Fruit fly (Drosophila melanogaster) whole organism, embryonic: ENCODE measurements around the gene ClpX.

Source experiments
- Abd-B ChIP-seq: fragments of 200-800 bp; sonication (Bioruptor generic); optimal IDR thresholded peaks from 2 replicates; lab custom pipeline; 2018; ENCODE audit warnings: missing biosample characterization, mild to moderate bottlenecking, missing genetic modification characterization, moderate library complexity
- Ada2b ChIP-seq: fragments of 200-800 bp; sonication (Bioruptor generic); IDR thresholded peaks from 2 replicates; pipeline ENCODE4 v1.3.6; 2022; ENCODE audit warnings: missing biosample characterization, missing genetic modification characterization
- Antp ChIP-seq: fragments of 200-800 bp; sonication (Bioruptor generic); optimal IDR thresholded peaks from 3 replicates; lab custom pipeline; 2016; ENCODE audit warnings: missing biosample characterization, missing genetic modification characterization
- CG10431 ChIP-seq: fragments of 200-800 bp; sonication (Bioruptor generic); optimal IDR thresholded peaks from 3 replicates; lab custom pipeline; 2018; ENCODE audit warnings: missing biosample characterization, mild to moderate bottlenecking, missing genetic modification characterization
- CG12104 ChIP-seq: fragments of 200-800 bp; sonication (Bioruptor generic); optimal IDR thresholded peaks from 3 replicates; lab custom pipeline; 2016; ENCODE audit warnings: missing biosample characterization, missing genetic modification characterization
- CG12744 ChIP-seq: fragments of 200-800 bp; sonication (Bioruptor generic); optimal IDR thresholded peaks from 2 replicates; lab custom pipeline; 2016; ENCODE audit warnings: missing biosample characterization, missing genetic modification characterization
- CG12769 ChIP-seq: fragments of 200-800 bp; sonication (Bioruptor generic); optimal IDR thresholded peaks from 2 replicates; lab custom pipeline; 2019; ENCODE audit warnings: missing biosample characterization, mild to moderate bottlenecking, missing genetic modification characterization, moderate library complexity
- CG14710 ChIP-seq: fragments of 200-800 bp; sonication (Bioruptor generic); optimal IDR thresholded peaks from 3 replicates; lab custom pipeline; 2019; ENCODE audit warnings: missing biosample characterization, mild to moderate bottlenecking, missing genetic modification characterization, moderate library complexity
- CG15011 ChIP-seq: fragments of 200-800 bp; sonication (Bioruptor generic); optimal IDR thresholded peaks from 3 replicates; lab custom pipeline; 2018; ENCODE audit warnings: missing biosample characterization, mild to moderate bottlenecking, missing genetic modification characterization
- CG15073 ChIP-seq: fragments of 200-800 bp; sonication (Bioruptor generic); optimal IDR thresholded peaks from 2 replicates; lab custom pipeline; 2016; ENCODE audit warnings: missing biosample characterization, missing genetic modification characterization
- CG15696 ChIP-seq: fragments of 200-800 bp; sonication (Bioruptor generic); optimal IDR thresholded peaks from 2 replicates; lab custom pipeline; 2019; ENCODE audit warnings: missing biosample characterization, mild to moderate bottlenecking, missing genetic modification characterization, moderate library complexity
- CG1792 ChIP-seq: fragments of 200-800 bp; sonication (Bioruptor generic); optimal IDR thresholded peaks from 2 replicates; lab custom pipeline; 2016; ENCODE audit warnings: missing biosample characterization, missing genetic modification characterization
- CG2199 ChIP-seq: fragments of 200-800 bp; sonication (Bioruptor generic); IDR thresholded peaks from 3 replicates; pipeline ENCODE4 v1.3.6; 2022; ENCODE audit warnings: missing biosample characterization, missing genetic modification characterization
- CG30020 ChIP-seq: fragments of 200-800 bp; optimal IDR thresholded peaks from 2 replicates; lab custom pipeline; 2019; ENCODE audit warnings: missing biosample characterization, mild to moderate bottlenecking, missing genetic modification characterization, moderate library complexity
- CG3281 ChIP-seq: fragments of 200-800 bp; sonication (Bioruptor generic); optimal IDR thresholded peaks from 3 replicates; lab custom pipeline; 2017; ENCODE audit warnings: missing biosample characterization, mild to moderate bottlenecking, missing genetic modification characterization
- CG33557 ChIP-seq: fragments of 200-800 bp; sonication (Bioruptor generic); optimal IDR thresholded peaks from 2 replicates; lab custom pipeline; 2019; ENCODE audit warnings: missing biosample characterization, mild to moderate bottlenecking, missing genetic modification characterization, moderate library complexity
- CG4617 ChIP-seq: fragments of 200-800 bp; sonication (Bioruptor generic); optimal IDR thresholded peaks from 3 replicates; lab custom pipeline; 2016; ENCODE audit warnings: missing biosample characterization, missing genetic modification characterization, borderline replicate concordance
- CG7372 ChIP-seq: fragments of 200-800 bp; sonication (Bioruptor generic); IDR thresholded peaks from 2 replicates; pipeline ENCODE4 v1.3.6; 2022; ENCODE audit warnings: missing biosample characterization, missing genetic modification characterization
- CG9215 ChIP-seq: fragments of 200-800 bp; sonication (Bioruptor generic); IDR thresholded peaks from 2 replicates; pipeline ENCODE4 v1.3.6; 2022; ENCODE audit warnings: missing biosample characterization, missing genetic modification characterization
- CG9727 ChIP-seq: fragments of 200-800 bp; sonication (Bioruptor generic); optimal IDR thresholded peaks from 3 replicates; lab custom pipeline; 2017; ENCODE audit warnings: missing biosample characterization, mild to moderate bottlenecking, missing genetic modification characterization
- CG9876 ChIP-seq: fragments of 200-800 bp; sonication (Bioruptor generic); optimal IDR thresholded peaks from 2 replicates; lab custom pipeline; 2016; ENCODE audit warnings: missing biosample characterization, missing genetic modification characterization
- CHES-1-like ChIP-seq: fragments of 200-800 bp; sonication (Bioruptor generic); optimal IDR thresholded peaks from 2 replicates; lab custom pipeline; 2016; ENCODE audit warnings: missing biosample characterization, missing genetic modification characterization
- Doc2 ChIP-seq: fragments of 200-800 bp; sonication (Bioruptor generic); IDR thresholded peaks from 2 replicates; pipeline ENCODE4 v1.3.6; 2022; ENCODE audit warnings: missing biosample characterization, missing genetic modification characterization
- Gsc ChIP-seq: fragments of 200-800 bp; sonication (Bioruptor generic); IDR thresholded peaks from 2 replicates; pipeline ENCODE4 v1.3.6; 2022; ENCODE audit warnings: missing biosample characterization, missing genetic modification characterization
- Hr78 ChIP-seq, 2 experiments: fragments of 200-800 bp in 1 of 2; fragments of >200 bp in 1 of 2; sonication (Bioruptor generic) in 1 of 2; optimal IDR thresholded peaks; 2 replicates each; lab custom pipeline; 2017 to 2019; ENCODE audit warnings: missing biosample characterization in 2 of 2, missing genetic modification characterization in 2 of 2, mild to moderate bottlenecking in 1 of 2, moderate library complexity in 1 of 2
- Lim3 ChIP-seq: fragments of 200-800 bp; sonication (Bioruptor generic); IDR thresholded peaks from 2 replicates; pipeline ENCODE4 v1.3.6; 2022; ENCODE audit warnings: missing biosample characterization, missing genetic modification characterization
- Mad ChIP-seq: fragments of 200-800 bp; sonication (Bioruptor generic); optimal IDR thresholded peaks from 2 replicates; lab custom pipeline; 2016; ENCODE audit warnings: missing biosample characterization, missing genetic modification characterization
- Mes4 ChIP-seq: fragments of 200-800 bp; sonication (Bioruptor generic); optimal IDR thresholded peaks from 2 replicates; lab custom pipeline; 2016; ENCODE audit warnings: missing biosample characterization, missing genetic modification characterization
- NK7.1 ChIP-seq: fragments of 200-800 bp; sonication (Bioruptor generic); optimal IDR thresholded peaks from 3 replicates; lab custom pipeline; 2016; ENCODE audit warnings: missing biosample characterization, missing genetic modification characterization
- Ptx1 ChIP-seq: fragments of 200-800 bp; sonication (Bioruptor generic); IDR thresholded peaks from 2 replicates; pipeline ENCODE4 v1.3.6; 2022; ENCODE audit warnings: missing biosample characterization, missing genetic modification characterization
- Spps ChIP-seq: fragments of 200-800 bp; sonication (Bioruptor generic); optimal IDR thresholded peaks from 2 replicates; lab custom pipeline; 2018; ENCODE audit warnings: missing biosample characterization, mild to moderate bottlenecking, missing genetic modification characterization
- Taf1 ChIP-seq: fragments of 200-800 bp; sonication (Bioruptor generic); IDR thresholded peaks from 2 replicates; pipeline ENCODE4 v1.3.6; 2022; ENCODE audit warnings: missing biosample characterization, missing genetic modification characterization
- Trl ChIP-seq, 3 experiments: fragments of >200 bp in 2 of 3; fragments of 200-800 bp in 1 of 3; sonication (Bioruptor generic) in 1 of 3; optimal IDR thresholded peaks; 2 replicates in 1 of 3; 3 replicates in 2 of 3; lab custom pipeline; 2016 to 2017; ENCODE audit warnings: missing biosample characterization in 1 of 3, missing genetic modification characterization in 1 of 3
- bowl ChIP-seq: fragments of 200-800 bp; sonication (Bioruptor generic); IDR thresholded peaks from 2 replicates; pipeline ENCODE4 v1.3.6; 2022; ENCODE audit warnings: missing biosample characterization, missing genetic modification characterization
- bsh ChIP-seq, 2 experiments: fragments of 200-800 bp; sonication (Bioruptor generic); optimal IDR thresholded peaks; 2 replicates each; lab custom pipeline; 2017 to 2018; ENCODE audit warnings: mild to moderate bottlenecking in 2 of 2, missing biosample characterization in 2 of 2, missing genetic modification characterization in 2 of 2, moderate library complexity in 1 of 2
- caup ChIP-seq: fragments of 200-800 bp; sonication (Bioruptor generic); optimal IDR thresholded peaks from 3 replicates; lab custom pipeline; 2017; ENCODE audit warnings: missing biosample characterization, mild to moderate bottlenecking, missing genetic modification characterization, moderate library complexity; ENCODE audit not compliant: severe bottlenecking
- emc ChIP-seq: fragments of 200-800 bp; sonication (Bioruptor generic); optimal IDR thresholded peaks from 2 replicates; lab custom pipeline; 2016; ENCODE audit warnings: missing biosample characterization, missing genetic modification characterization
- exex ChIP-seq: fragments of 200-800 bp; sonication (Bioruptor generic); optimal IDR thresholded peaks from 4 replicates; lab custom pipeline; 2018; ENCODE audit warnings: missing biosample characterization, mild to moderate bottlenecking, missing genetic modification characterization, moderate library complexity
- gsb ChIP-seq: fragments of 200-800 bp; sonication (Bioruptor generic); IDR thresholded peaks from 2 replicates; pipeline ENCODE4 v1.3.6; 2022; ENCODE audit warnings: missing biosample characterization, missing genetic modification characterization
- gsb-n ChIP-seq: fragments of 200-800 bp; sonication (Bioruptor generic); optimal IDR thresholded peaks from 3 replicates; lab custom pipeline; 2018; ENCODE audit warnings: missing biosample characterization, mild to moderate bottlenecking, missing genetic modification characterization
- hth ChIP-seq: fragments of >200 bp; optimal IDR thresholded peaks from 2 replicates; lab custom pipeline; 2017; ENCODE audit warnings: inconsistent platforms
- lbe ChIP-seq: fragments of 200-800 bp; sonication (Bioruptor generic); optimal IDR thresholded peaks from 2 replicates; lab custom pipeline; 2016; ENCODE audit warnings: missing biosample characterization, mild to moderate bottlenecking, missing genetic modification characterization
- oc ChIP-seq: fragments of 200-800 bp; sonication (Bioruptor generic); optimal IDR thresholded peaks from 2 replicates; lab custom pipeline; 2018; ENCODE audit warnings: missing biosample characterization, mild to moderate bottlenecking, missing genetic modification characterization, moderate library complexity
- peb ChIP-seq: fragments of 200-800 bp; sonication (Bioruptor generic); IDR thresholded peaks from 2 replicates; pipeline ENCODE4 v1.3.6; 2022; ENCODE audit warnings: missing biosample characterization, missing genetic modification characterization
- phol ChIP-seq: fragments of 200-800 bp; sonication (Bioruptor generic); optimal IDR thresholded peaks from 3 replicates; lab custom pipeline; 2018; ENCODE audit warnings: missing biosample characterization, mild to moderate bottlenecking, missing genetic modification characterization, moderate library complexity
- pita ChIP-seq: fragments of 200-800 bp; sonication (Bioruptor generic); optimal IDR thresholded peaks from 2 replicates; lab custom pipeline; 2017; ENCODE audit warnings: missing biosample characterization, mild to moderate bottlenecking, missing genetic modification characterization
- so ChIP-seq: fragments of 200-800 bp; sonication (Bioruptor generic); IDR thresholded peaks from 3 replicates; pipeline ENCODE4 v1.3.6; 2022; ENCODE audit warnings: missing biosample characterization, missing genetic modification characterization
- sqz ChIP-seq: fragments of 200-800 bp; sonication (Bioruptor generic); optimal IDR thresholded peaks from 3 replicates; lab custom pipeline; 2018; ENCODE audit warnings: missing biosample characterization, mild to moderate bottlenecking, missing genetic modification characterization
- stwl ChIP-seq: fragments of 200-800 bp; sonication (Bioruptor generic); optimal IDR thresholded peaks from 3 replicates; lab custom pipeline; 2018; ENCODE audit warnings: missing biosample characterization, mild to moderate bottlenecking, missing genetic modification characterization, moderate library complexity
- wor ChIP-seq: fragments of 200-800 bp; sonication (Bioruptor generic); IDR thresholded peaks from 2 replicates; pipeline ENCODE4 v1.3.6; 2022; ENCODE audit warnings: missing biosample characterization, missing genetic modification characterization

The ClpX gene

DNA sequence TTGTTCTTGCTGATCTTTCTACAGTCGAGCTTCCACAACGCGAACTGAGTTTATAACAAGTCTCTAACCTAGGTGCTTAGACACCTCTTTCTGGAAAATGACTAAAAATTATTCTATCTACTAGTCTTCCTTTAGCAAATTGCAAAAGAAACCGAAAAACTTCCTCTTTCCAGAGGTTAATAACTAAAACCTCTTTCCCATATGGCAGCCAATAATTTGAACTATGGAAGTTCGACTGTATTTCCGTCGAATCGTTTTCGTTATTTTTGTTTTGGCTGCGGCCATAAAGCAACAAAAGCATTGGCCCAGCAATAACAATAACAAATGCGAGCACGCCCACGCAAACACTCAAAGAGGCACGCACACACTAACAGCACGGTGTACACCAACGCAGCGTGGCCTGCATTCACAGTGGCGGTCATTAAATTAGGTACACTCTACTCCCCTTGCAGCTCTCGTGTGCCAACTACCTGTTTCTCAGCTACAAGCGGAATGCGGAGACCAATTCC is 23.0 kb downstream of the ClpX start (continued):
- TF ChIP-seq CG2199 (0 out of 3 replicates have a peak, but pooled peaks have one; percentile 52), exex (tag; lab: Kevin White, UChicago) (peak; percentile 44), Doc2 (GFP tag; lab: Robert Waterston, UW) (no peak), Mad (GFP tag; lab: Kevin White, UChicago) (no peak), wor (GFP tag; lab: Robert Waterston, UW) (no peak), CG14710 (peak; percentile 28), bowl (GFP tag; lab: Robert Waterston, UW) (no peak), CG1792 (no peak), CG9727 (GFP tag; lab: Kevin White, UChicago) (peak; percentile 47), CG4617 (GFP tag; lab: Kevin White, UChicago) (no peak), gsb (GFP tag; lab: Robert Waterston, UW) (no peak), CG12769 (tag; lab: Kevin White, UChicago) (peak; percentile 28), caup (peak; percentile 46), CG15073 (GFP tag; lab: Kevin White, UChicago) (peak; percentile 96), CG12744 (GFP tag; lab: Kevin White, UChicago) (no peak), Hr78 (GFP tag; optimal IDR thresholded peaks at IDR 0.05; lab: Kevin White, UChicago) (peak in 1 of 2 experiments; percentile 26), stwl (no peak), CG9876 (GFP tag; lab: Kevin White, UChicago) (no peak), CG7372 (peak; percentile 55; the same call in 1 of the 2 replicates), lbe (GFP tag; lab: Kevin White, UChicago) (peak; percentile 47), CG3281 (GFP tag; lab: Kevin White, UChicago) (peak; percentile 51), CG33557 (GFP tag; lab: Kevin White, UChicago) (no peak), NK7.1 (GFP tag; lab: Kevin White, UChicago) (no peak), sqz (GFP tag; lab: Kevin White, UChicago) (peak; percentile 59), Gsc (GFP tag; lab: Robert Waterston, UW) (no peak), Lim3 (no peak), CHES-1-like (peak; percentile 61), Abd-B (GFP tag; lab: Kevin White, UChicago) (peak; percentile 40), Mes4 (no peak), hth (lab: Kevin White, UChicago) (no peak), CG15011 (GFP tag; lab: Kevin White, UChicago) (peak; percentile 20), peb (GFP tag; lab: Robert Waterston, UW) (no peak), CG12104 (GFP tag; lab: Kevin White, UChicago) (peak; percentile 36), so (GFP tag; lab: Robert Waterston, UW) (0 out of 3 replicates have a peak, but pooled peaks have one; percentile 37), Antp (no peak), Taf1 (GFP tag; lab: Robert Waterston, UW) (no peak), Ada2b (GFP tag; lab: Robert Waterston, UW) (peak; percentile 27; the same call in 1 of the 2 replicates), Trl (optimal IDR thresholded peaks at IDR 0.05; lab: Kevin White, UChicago) (no peak), Trl (GFP tag; optimal IDR thresholded peaks at IDR 0.05; lab: Kevin White, UChicago) (peak; percentile 49), bsh (GFP tag; optimal IDR thresholded peaks at IDR 0.05; lab: Kevin White, UChicago) (peak in 1 of 2 experiments; percentile 59), Ptx1 (GFP tag; lab: Robert Waterston, UW) (peak; percentile 55), oc (tag; lab: Kevin White, UChicago) (peak; percentile 21), Spps (tag; lab: Kevin White, UChicago) (no peak), pita (GFP tag; lab: Kevin White, UChicago) (no peak), CG30020 (no peak), emc (no peak), CG15696 (tag; lab: Kevin White, UChicago) (no peak), CG9215 (GFP tag; lab: Robert Waterston, UW) (no peak), CG10431 (GFP tag; lab: Kevin White, UChicago) (peak; percentile 60), gsb-n (tag; lab: Kevin White, UChicago) (no peak), phol (tag; lab: Kevin White, UChicago) (peak; percentile 56)
